Worm (Caenorhabditis elegans) whole organism, early embryonic: ENCODE data around the gene C53A5.17.

Source experiments
- F13C5.2 ChIP-seq: sonication (generic microtip); optimal IDR thresholded peaks from 2 replicates; lab custom pipeline; 2017; ENCODE audit warnings: mild to moderate bottlenecking, missing genetic modification characterization, inconsistent platforms, missing compliant biosample characterization
- ama-1 ChIP-seq: fragments of 150-350 bp; optimal IDR thresholded peaks from 2 replicates; lab custom pipeline; 2014
- flt-1 ChIP-seq: fragments of 200-800 bp; sonication (Bioruptor generic); IDR thresholded peaks from 2 replicates; pipeline ENCODE4 v1.3.6; 2022; ENCODE audit warnings: missing genetic modification characterization, missing compliant biosample characterization
- sea-1 ChIP-seq: fragments of 200-800 bp; sonication (Bioruptor generic); conservative IDR thresholded peaks from 2 replicates; pipeline ENCODE4 v1.3.6; 2022; ENCODE audit warnings: missing genetic modification characterization, missing compliant biosample characterization

ce11 chrV:14504774-14505173 is 16.1 kb downstream of the C53A5.17 start:
- no peak for TF ChIP-seq ama-1 (lab: Kevin White, UChicago)
- TF ChIP-seq F13C5.2 (tag; lab: Kevin White, UChicago): no peak
- 0 out of 2 replicates have a peak, but pooled peaks have one; percentile 45 for TF ChIP-seq sea-1 (GFP tag; lab: Robert Waterston, UW)
- TF ChIP-seq flt-1 (GFP tag; lab: Robert Waterston, UW): no peak
